Worm (Caenorhabditis elegans) whole organism, L1 larva: ENCODE data around the gene smrc-1.

ENCODE experiments used
- Y116A8C.19 ChIP-seq: sonication (generic microtip); optimal IDR thresholded peaks from 2 replicates; lab custom pipeline; 2016; ENCODE audit warnings: missing compliant biosample characterization, missing genetic modification characterization, borderline replicate concordance
- alr-1 ChIP-seq: fragments of 200-800 bp; sonication (Bioruptor generic); optimal IDR thresholded peaks from 2 replicates; lab custom pipeline; 2018; ENCODE audit warnings: borderline replicate concordance, mild to moderate bottlenecking, missing genetic modification characterization, missing compliant biosample characterization
- ama-1 ChIP-seq: fragments of 150-350 bp; optimal IDR thresholded peaks from 2 replicates; lab custom pipeline; 2014
- blmp-1 ChIP-seq: fragments of 150-350 bp; optimal IDR thresholded peaks from 2 replicates; lab custom pipeline; 2014; ENCODE audit warnings: missing biosample characterization, missing genetic modification characterization
- ceh-63 ChIP-seq: fragments of 200-800 bp; sonication (Bioruptor generic); optimal IDR thresholded peaks from 2 replicates; lab custom pipeline; 2018; ENCODE audit warnings: mild to moderate bottlenecking, missing genetic modification characterization, missing compliant biosample characterization
- ceh-90 ChIP-seq: sonication (generic microtip); optimal IDR thresholded peaks from 2 replicates; lab custom pipeline; 2016; ENCODE audit warnings: missing genetic modification characterization, missing compliant biosample characterization
- ces-1 ChIP-seq: fragments of 150-350 bp; optimal IDR thresholded peaks from 2 replicates; lab custom pipeline; 2014; ENCODE audit warnings: missing biosample characterization, missing genetic modification reagents, missing genetic modification characterization
- dsc-1 ChIP-seq: sonication (generic microtip); optimal IDR thresholded peaks from 2 replicates; lab custom pipeline; 2016; ENCODE audit warnings: mild to moderate bottlenecking, missing genetic modification characterization, missing compliant biosample characterization
- efl-1 ChIP-seq, 4 experiments: fragments of 150-350 bp; optimal IDR thresholded peaks in 3 of 4; peaks in 1 of 4; 1 replicate in 1 of 4; 2 replicates in 3 of 4; lab custom pipeline; 2014; ENCODE audit warnings: missing biosample characterization in 2 of 4, missing genetic modification characterization in 2 of 4, missing genetic modification reagents in 2 of 4
- egl-13 ChIP-seq: sonication (generic microtip); optimal IDR thresholded peaks from 2 replicates; lab custom pipeline; 2016; ENCODE audit warnings: missing genotype, missing genetic modification reagents, missing genetic modification characterization, missing compliant biosample characterization
- elt-2 ChIP-seq: sonication (generic microtip); optimal IDR thresholded peaks from 2 replicates; lab custom pipeline; 2016; ENCODE audit warnings: missing genetic modification characterization, mild to moderate bottlenecking, inconsistent platforms, missing compliant biosample characterization, missing genetic modification reagents
- elt-3 ChIP-seq, 6 experiments: fragments of 150-350 bp in 1 of 6; sonication (generic microtip); optimal IDR thresholded peaks; 2 replicates each; lab custom pipeline; 2017 to 2018; ENCODE audit warnings: missing biosample characterization in 6 of 6, missing genetic modification characterization in 6 of 6, inconsistent platforms in 1 of 6
- fkh-10 ChIP-seq: sonication (generic microtip); optimal IDR thresholded peaks from 2 replicates; lab custom pipeline; 2017; ENCODE audit warnings: missing biosample characterization, missing genetic modification reagents, missing genetic modification characterization
- fkh-4 ChIP-seq: sonication (generic microtip); optimal IDR thresholded peaks from 2 replicates; lab custom pipeline; 2016; ENCODE audit warnings: missing compliant biosample characterization, missing genetic modification characterization, borderline replicate concordance
- fkh-8 ChIP-seq: sonication (generic microtip); optimal IDR thresholded peaks from 2 replicates; lab custom pipeline; 2016; ENCODE audit warnings: mild to moderate bottlenecking, missing genetic modification characterization, missing compliant biosample characterization
- hlh-17 ChIP-seq: fragments of 200-800 bp; sonication (Bioruptor generic); optimal IDR thresholded peaks from 2 replicates; lab custom pipeline; 2018; ENCODE audit warnings: missing genetic modification characterization, mild to moderate bottlenecking, missing compliant biosample characterization, moderate library complexity, borderline replicate concordance
- hlh-4 ChIP-seq: sonication (generic microtip); optimal IDR thresholded peaks from 2 replicates; lab custom pipeline; 2016; ENCODE audit warnings: mild to moderate bottlenecking, missing genetic modification characterization, missing compliant biosample characterization
- hpl-2 ChIP-seq: fragments of 150-350 bp; optimal IDR thresholded peaks from 2 replicates; lab custom pipeline; 2014; ENCODE audit warnings: missing biosample characterization, missing genetic modification reagents, missing genetic modification characterization
- lin-14 ChIP-seq: fragments of 200-800 bp; sonication (Bioruptor generic); optimal IDR thresholded peaks from 2 replicates; lab custom pipeline; 2018; ENCODE audit warnings: mild to moderate bottlenecking, missing genetic modification characterization, moderate library complexity, missing compliant biosample characterization
- lin-35 ChIP-seq, 2 experiments: fragments of 150-350 bp; optimal IDR thresholded peaks; 2 replicates each; lab custom pipeline; 2014; ENCODE audit warnings: missing biosample characterization in 2 of 2, missing genetic modification characterization in 2 of 2, missing genetic modification reagents in 2 of 2
- lir-3 ChIP-seq: sonication (generic microtip); optimal IDR thresholded peaks from 2 replicates; lab custom pipeline; 2016; ENCODE audit warnings: mild to moderate bottlenecking, missing genetic modification characterization, moderate library complexity, missing compliant biosample characterization; ENCODE audit not compliant: poor library complexity
- lsy-2 ChIP-seq, 2 experiments: fragments of 150-350 bp; optimal IDR thresholded peaks; 2 replicates each; lab custom pipeline; 2014; ENCODE audit warnings: missing biosample characterization in 2 of 2, missing genetic modification characterization in 2 of 2
- nhr-11 ChIP-seq: fragments of 150-350 bp; optimal IDR thresholded peaks from 2 replicates; lab custom pipeline; 2014; ENCODE audit warnings: missing biosample characterization, missing genetic modification characterization
- nhr-19 ChIP-seq: fragments of 200-800 bp; sonication (Bioruptor generic); conservative IDR thresholded peaks from 2 replicates; pipeline ENCODE4 v1.3.6; 2022; ENCODE audit warnings: missing genetic modification characterization, missing compliant biosample characterization
- nhr-47 ChIP-seq: sonication (generic microtip); optimal IDR thresholded peaks from 2 replicates; lab custom pipeline; 2016; ENCODE audit warnings: mild to moderate bottlenecking, missing genetic modification characterization, moderate library complexity, missing compliant biosample characterization
- nhr-71 ChIP-seq: sonication (generic microtip); optimal IDR thresholded peaks from 2 replicates; lab custom pipeline; 2016; ENCODE audit warnings: mild to moderate bottlenecking, missing genetic modification characterization, moderate library complexity, missing compliant biosample characterization
- nhr-77 ChIP-seq: fragments of 150-350 bp; optimal IDR thresholded peaks from 2 replicates; lab custom pipeline; 2014; ENCODE audit warnings: missing biosample characterization, missing genetic modification characterization
- nhr-85 ChIP-seq: sonication (generic microtip); peaks from one replicate; lab custom pipeline; 2016; ENCODE audit warnings: missing genetic modification characterization, inconsistent platforms, missing compliant biosample characterization
- nhr-90 ChIP-seq: sonication (generic microtip); optimal IDR thresholded peaks from 2 replicates; lab custom pipeline; 2016; ENCODE audit warnings: mild to moderate bottlenecking, missing genetic modification characterization, missing compliant biosample characterization; ENCODE audit not compliant: poor library complexity
- pax-3 ChIP-seq: fragments of 200-800 bp; sonication (Bioruptor generic); optimal IDR thresholded peaks from 2 replicates; lab custom pipeline; 2018; ENCODE audit warnings: mild to moderate bottlenecking, missing genetic modification characterization, moderate library complexity, missing compliant biosample characterization
- pqm-1 ChIP-seq: sonication (generic microtip); optimal IDR thresholded peaks from 3 replicates; lab custom pipeline; 2017; ENCODE audit warnings: missing biosample characterization, missing genetic modification characterization
- rnt-1 ChIP-seq: sonication (generic microtip); optimal IDR thresholded peaks from 2 replicates; lab custom pipeline; 2016; ENCODE audit warnings: mild to moderate bottlenecking, missing genetic modification characterization, moderate library complexity, missing compliant biosample characterization
- skn-1 ChIP-seq: fragments of 150-350 bp; optimal IDR thresholded peaks from 2 replicates; lab custom pipeline; 2014; ENCODE audit warnings: missing biosample characterization, missing genetic modification characterization
- snpc-4 ChIP-seq: fragments of 150-350 bp; optimal IDR thresholded peaks from 2 replicates; lab custom pipeline; 2014; ENCODE audit warnings: missing biosample characterization, missing genetic modification characterization
- snu-23 ChIP-seq: sonication (generic microtip); optimal IDR thresholded peaks from 2 replicates; lab custom pipeline; 2016; ENCODE audit warnings: missing genetic modification characterization, missing compliant biosample characterization
- sup-37 ChIP-seq: fragments of 200-800 bp; sonication (Bioruptor generic); optimal IDR thresholded peaks from 2 replicates; lab custom pipeline; 2018; ENCODE audit warnings: mild to moderate bottlenecking, missing genetic modification characterization, missing compliant biosample characterization
- swsn-7 ChIP-seq: sonication (generic microtip); optimal IDR thresholded peaks from 2 replicates; lab custom pipeline; 2016; ENCODE audit warnings: missing genetic modification characterization, missing compliant biosample characterization
- tbx-2 ChIP-seq: sonication (generic microtip); optimal IDR thresholded peaks from 2 replicates; lab custom pipeline; 2016; ENCODE audit warnings: missing genetic modification characterization, missing compliant biosample characterization
- unc-30 ChIP-seq: sonication (generic microtip); optimal IDR thresholded peaks from 2 replicates; lab custom pipeline; 2017; ENCODE audit warnings: missing biosample characterization, missing genetic modification characterization
- unc-86 ChIP-seq: sonication (generic microtip); optimal IDR thresholded peaks from 2 replicates; lab custom pipeline; 2016; ENCODE audit warnings: missing genetic modification characterization, missing compliant biosample characterization
- zip-4 ChIP-seq: fragments of 200-800 bp; sonication (Bioruptor generic); optimal IDR thresholded peaks from 2 replicates; lab custom pipeline; 2018; ENCODE audit warnings: mild to moderate bottlenecking, missing genetic modification characterization, moderate library complexity, missing compliant biosample characterization
- ztf-11 ChIP-seq, 2 experiments: sonication (generic microtip); optimal IDR thresholded peaks; 2 replicates each; lab custom pipeline; 2016 to 2017; ENCODE audit warnings: missing genetic modification characterization in 2 of 2, missing biosample characterization in 1 of 2, missing compliant biosample characterization in 1 of 2
- ztf-4 ChIP-seq: fragments of 150-350 bp; optimal IDR thresholded peaks from 2 replicates; lab custom pipeline; 2014; ENCODE audit warnings: missing biosample characterization, missing genetic modification characterization

smrc-1 gene

ce11 chrIII:6352459-6352858 is 38.3 kb upstream of the smrc-1 start:
- TF ChIP-seq egl-13 (tag; lab: Kevin White, UChicago) (peak; percentile 83), tbx-2 (tag; lab: Kevin White, UChicago) (peak; percentile 54), fkh-10 (GFP tag; lab: Kevin White, UChicago) (peak; percentile 88), fkh-8 (peak; percentile 64), swsn-7 (tag; lab: Kevin White, UChicago) (peak; percentile 54), nhr-19 (GFP tag; lab: Robert Waterston, UW) (peak; percentile 18; the same call in 1 of the 2 replicates), ztf-4 (tag; lab: Kevin White, UChicago) (peak; percentile 10), dsc-1 (tag; lab: Kevin White, UChicago) (peak; percentile 5), fkh-4 (no peak), ces-1 (peak; percentile 21), unc-86 (peak; percentile 97), lir-3 (tag; lab: Kevin White, UChicago) (peak; percentile 15), zip-4 (GFP tag; lab: Kevin White, UChicago) (no peak), ztf-11 (tag; optimal IDR thresholded peaks at IDR 0.05; lab: Kevin White, UChicago) (no peak), lin-14 (GFP tag; lab: Kevin White, UChicago) (peak; percentile 85), lsy-2 (tag; optimal IDR thresholded peaks at IDR 0.05; lab: Kevin White, UChicago) (peak; percentile 10 to 24), ama-1 (lab: Kevin White, UChicago) (peak; percentile 27), nhr-71 (tag; lab: Kevin White, UChicago) (peak; percentile 81), nhr-47 (peak; percentile 71), sup-37 (GFP tag; lab: Kevin White, UChicago) (no peak)
- TF ChIP-seq, all 84 proteins: peak for 16

ce11 chrIII:6353084-6353483 is 37.7 kb upstream of the smrc-1 start, which contains the start of gene akap-1:
TSS of gene akap-1 (plus strand) at chrIII:6353384.
- TF ChIP-seq efl-1 (optimal IDR thresholded peaks at IDR 0.05; lab: Kevin White, UChicago), result no peak
- TF ChIP-seq efl-1 (GFP tag; optimal IDR thresholded peaks at IDR 0.05 in 1 of 2; lab: Kevin White, UChicago), result no peak
- TF ChIP-seq pax-3 (tag; lab: Kevin White, UChicago), result peak; percentile 2

- TF ChIP-seq blmp-1 (tag; lab: Kevin White, UChicago) (no peak), ceh-90 (tag; lab: Kevin White, UChicago) (no peak), pax-3 (tag; lab: Kevin White, UChicago) (no peak), tbx-2 (tag; lab: Kevin White, UChicago) (no peak), nhr-77 (tag; lab: Kevin White, UChicago) (peak; percentile 8), hlh-17 (GFP tag; lab: Kevin White, UChicago) (no peak), snpc-4 (no peak), skn-1 (tag; lab: Kevin White, UChicago) (no peak), nhr-11 (no peak), Y116A8C.19 (tag; lab: Kevin White, UChicago) (no peak), elt-3 (tag; optimal IDR thresholded peaks at IDR 0.05; lab: Kevin White, UChicago) (no peak), rnt-1 (tag; lab: Kevin White, UChicago) (peak; percentile 2), efl-1 (optimal IDR thresholded peaks at IDR 0.05; lab: Kevin White, UChicago) (no peak), efl-1 (GFP tag; optimal IDR thresholded peaks at IDR 0.05 in 1 of 2; lab: Kevin White, UChicago) (peak in 1 of 2 experiments; percentile 58), hpl-2 (GFP tag; lab: Kevin White, UChicago) (no peak), unc-30 (tag; lab: Kevin White, UChicago) (no peak)
- TF ChIP-seq, all 84 proteins: peak for 3
These were observed 35.4 kb upstream of the smrc-1 start for ce11 chrIII:6355359-6355758.

- TF ChIP-seq rnt-1 (tag; lab: Kevin White, UChicago), result peak; percentile 2
- TF ChIP-seq ztf-11 (tag; optimal IDR thresholded peaks at IDR 0.05; lab: Kevin White, UChicago), result no peak
- peak; percentile 44 for TF ChIP-seq snu-23 (GFP tag; lab: Kevin White, UChicago)
- TF ChIP-seq hpl-2 (GFP tag; lab: Kevin White, UChicago), result no peak
- no peak for TF ChIP-seq alr-1 (tag; lab: Kevin White, UChicago)
- TF ChIP-seq lin-35 (GFP tag; optimal IDR thresholded peaks at IDR 0.05; lab: Kevin White, UChicago), result peak in 1 of 2 experiments; percentile 54
- no peak for TF ChIP-seq elt-2 (tag; lab: Kevin White, UChicago)
- no peak for TF ChIP-seq elt-3 (tag; optimal IDR thresholded peaks at IDR 0.05; lab: Kevin White, UChicago)
- no peak for TF ChIP-seq efl-1 (optimal IDR thresholded peaks at IDR 0.05; lab: Kevin White, UChicago)
- TF ChIP-seq efl-1 (GFP tag; optimal IDR thresholded peaks at IDR 0.05 in 1 of 2; lab: Kevin White, UChicago), result peak in 1 of 2 experiments; percentile 88
- peak; percentile 2 for TF ChIP-seq blmp-1 (tag; lab: Kevin White, UChicago)
- TF ChIP-seq nhr-85 (tag; lab: Kevin White, UChicago), result peak; percentile 68
- no peak for TF ChIP-seq lir-3 (tag; lab: Kevin White, UChicago)
- TF ChIP-seq ceh-63 (GFP tag; lab: Kevin White, UChicago), result no peak
- TF ChIP-seq lin-14 (GFP tag; lab: Kevin White, UChicago), result peak; percentile 28
- no peak for TF ChIP-seq egl-13 (tag; lab: Kevin White, UChicago)
- no peak for TF ChIP-seq pqm-1
- no peak for TF ChIP-seq hlh-4
- TF ChIP-seq nhr-90, result no peak
- TF ChIP-seq, all 84 proteins: peak for 7
These were observed 34.7 kb upstream of the smrc-1 start for ce11 chrIII:6356007-6356406.
